Worm (Caenorhabditis elegans): Measurements from ENCODE around the gene C08H9.18.

DNA sequence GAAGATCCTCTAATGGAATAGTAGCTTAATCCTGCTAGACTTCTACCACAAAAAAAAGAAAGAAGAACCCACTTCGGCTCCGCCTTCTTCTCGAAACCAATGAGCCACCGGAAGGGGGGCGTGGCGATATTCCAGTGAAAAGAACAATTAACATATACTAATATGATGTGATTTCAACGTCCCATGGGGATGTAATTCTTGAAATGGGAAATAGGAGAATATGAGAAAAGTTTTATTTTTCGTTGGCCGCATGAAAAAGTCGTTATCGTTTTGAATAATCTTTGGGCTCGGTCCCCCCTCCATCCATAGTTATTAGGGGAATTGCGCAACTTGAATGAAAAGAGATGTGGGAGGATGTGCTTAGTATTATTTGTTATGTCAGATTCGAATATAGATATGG is 38.2 kb upstream of the C08H9.18 start, which contains the start of gene unc-4:
- TF ChIP-seq W03F9.2 (tag; optimal IDR thresholded peaks at IDR 0.05), result no peak
- TF ChIP-seq dao-5 (tag; optimal IDR thresholded peaks at IDR 0.05), result no peak
- no peak for TF ChIP-seq him-1 (tag; optimal IDR thresholded peaks at IDR 0.05)
